Worm (Caenorhabditis elegans): ENCODE measurements around the gene str-243.

str-243 gene

DNA sequence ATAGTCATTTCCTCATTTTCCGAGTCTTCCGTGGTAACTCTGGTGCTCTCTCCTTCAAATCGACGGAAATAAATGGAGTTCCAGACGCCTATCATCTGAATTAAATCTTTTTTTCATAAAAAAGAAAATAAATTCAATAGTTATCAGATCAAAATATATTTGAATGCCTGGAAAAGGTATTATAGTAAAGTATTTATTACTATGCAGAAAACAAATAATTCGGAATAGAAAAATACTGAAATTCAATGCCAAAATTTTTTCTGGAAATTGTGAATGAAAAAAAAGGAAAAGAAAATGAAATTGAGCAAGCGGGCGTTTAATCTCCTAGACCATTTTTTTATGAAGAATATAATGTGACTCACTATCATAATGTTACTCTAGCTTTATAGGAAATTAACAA, 31.1 kb upstream of the str-243 start, which contains the start of gene C38C3.6:
TSS of gene C38C3.6 (minus strand) at position 101 of the 400 bp plus-strand sequence.
- TF ChIP-seq lin-13 (tag; optimal IDR thresholded peaks at IDR 0.05) = no peak
- no peak for TF ChIP-seq unc-62 (GFP tag; optimal IDR thresholded peaks at IDR 0.05)
- no peak for TF ChIP-seq tbx-8 (GFP tag; optimal IDR thresholded peaks at IDR 0.05)
- no peak for TF ChIP-seq ceh-43 (GFP tag; optimal IDR thresholded peaks at IDR 0.05)
- TF ChIP-seq lin-32 (GFP tag; optimal IDR thresholded peaks at IDR 0.05) = no peak
- no peak for TF ChIP-seq nhr-2 (tag; optimal IDR thresholded peaks at IDR 0.05)
- no peak for TF ChIP-seq nhr-12 (tag; optimal IDR thresholded peaks at IDR 0.05)
- no peak for TF ChIP-seq elt-1 (tag; optimal IDR thresholded peaks at IDR 0.05; ENCODE audit: borderline replicate concordance, insufficient read depth)
- TF ChIP-seq flh-1 (GFP tag; optimal IDR thresholded peaks at IDR 0.05) = no peak

- TF ChIP-seq nhr-237 (tag; optimal IDR thresholded peaks at IDR 0.05) (no peak), sptf-1 (tag; optimal IDR thresholded peaks at IDR 0.05) (no peak), mep-1 (tag; optimal IDR thresholded peaks at IDR 0.05) (no peak), lsy-2 (tag; optimal IDR thresholded peaks at IDR 0.05) (no peak), mab-5 (tag; optimal IDR thresholded peaks at IDR 0.05) (no peak), unc-62 (GFP tag; optimal IDR thresholded peaks at IDR 0.05) (no peak), ztf-11 (tag; optimal IDR thresholded peaks at IDR 0.05) (no peak), unc-120 (tag; optimal IDR thresholded peaks at IDR 0.05; ENCODE audit: poor library complexity, severe bottlenecking) (no peak), ces-1 (GFP tag; optimal IDR thresholded peaks at IDR 0.05) (no peak)
Measured at ce11 chrV:1494469-1494868, 28.1 kb upstream of the str-243 start, which contains the start of gene spig-7. spig-7 (plus strand) TSS chrV:1494769.

DNA sequence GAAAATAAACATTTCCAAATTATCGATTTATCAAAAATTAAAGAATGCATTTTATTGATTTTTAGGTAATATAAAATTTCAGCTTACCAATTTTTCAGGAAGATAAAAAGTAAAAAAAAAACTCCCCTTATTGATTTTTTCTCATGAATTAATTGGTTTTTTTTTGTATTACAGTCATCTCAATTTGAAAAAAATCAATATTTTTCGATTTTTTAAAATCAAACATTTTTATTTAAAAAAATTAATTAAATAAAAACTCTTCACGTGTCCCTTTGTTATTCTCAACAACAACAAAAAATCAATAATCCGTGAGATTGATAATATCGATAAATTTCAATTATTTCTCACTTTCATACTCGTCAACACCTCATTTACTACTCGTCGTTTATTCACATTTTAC, 27.3 kb upstream of the str-243 start, which contains the start of gene C38C3.3:
TSS of gene C38C3.3 (plus strand) at position 301 of the 400 bp plus-strand sequence.
- TF ChIP-seq cnd-1 (tag; optimal IDR thresholded peaks at IDR 0.05) (no peak), tbx-8 (GFP tag; optimal IDR thresholded peaks at IDR 0.05) (no peak), unc-62 (GFP tag; optimal IDR thresholded peaks at IDR 0.05) (no peak), flh-1 (GFP tag; optimal IDR thresholded peaks at IDR 0.05) (no peak), mab-5 (tag; optimal IDR thresholded peaks at IDR 0.05) (no peak), lin-13 (tag; optimal IDR thresholded peaks at IDR 0.05) (no peak), elt-3 (tag; optimal IDR thresholded peaks at IDR 0.05) (no peak), mls-2 (tag; optimal IDR thresholded peaks at IDR 0.05) (no peak), nhr-12 (tag; optimal IDR thresholded peaks at IDR 0.05) (no peak), M03D4.4 (tag; optimal IDR thresholded peaks at IDR 0.05) (no peak), nhr-2 (tag; optimal IDR thresholded peaks at IDR 0.05) (no peak), lin-32 (GFP tag; optimal IDR thresholded peaks at IDR 0.05) (no peak), drap-1 (GFP tag; optimal IDR thresholded peaks at IDR 0.05) (no peak), sem-2 (GFP tag; optimal IDR thresholded peaks at IDR 0.05) (no peak), nhr-28 (tag; optimal IDR thresholded peaks at IDR 0.05) (no peak), nhr-237 (tag; optimal IDR thresholded peaks at IDR 0.05) (no peak), mep-1 (tag; optimal IDR thresholded peaks at IDR 0.05) (no peak), ceh-39 (tag; optimal IDR thresholded peaks at IDR 0.05) (no peak), ces-1 (GFP tag; optimal IDR thresholded peaks at IDR 0.05) (no peak)

- TF ChIP-seq cnd-1 (tag; optimal IDR thresholded peaks at IDR 0.05) (no peak), mab-5 (tag; optimal IDR thresholded peaks at IDR 0.05) (no peak), flh-1 (GFP tag; optimal IDR thresholded peaks at IDR 0.05) (no peak), ztf-11 (tag; optimal IDR thresholded peaks at IDR 0.05) (no peak), sptf-1 (tag; optimal IDR thresholded peaks at IDR 0.05) (no peak), nhr-28 (tag; optimal IDR thresholded peaks at IDR 0.05) (no peak), drap-1 (GFP tag; optimal IDR thresholded peaks at IDR 0.05) (no peak), sem-2 (GFP tag; optimal IDR thresholded peaks at IDR 0.05) (no peak), unc-120 (tag; optimal IDR thresholded peaks at IDR 0.05; ENCODE audit: poor library complexity, severe bottlenecking) (no peak)
Measured at ce11 chrV:1495752-1496151, 26.8 kb upstream of the str-243 start.

ce11 chrV:1499140-1499539, 23.4 kb upstream of the str-243 start, which contains the start of gene sru-27:
sru-27 (plus strand) TSS chrV:1499440.
- no peak for TF ChIP-seq unc-120 (tag; optimal IDR thresholded peaks at IDR 0.05; ENCODE audit: poor library complexity, severe bottlenecking)
- no peak for TF ChIP-seq ceh-43 (GFP tag; optimal IDR thresholded peaks at IDR 0.05)
- TF ChIP-seq sem-2 (GFP tag; optimal IDR thresholded peaks at IDR 0.05) = no peak
- no peak for TF ChIP-seq M03D4.4 (tag; optimal IDR thresholded peaks at IDR 0.05)
- no peak for TF ChIP-seq mep-1 (tag; optimal IDR thresholded peaks at IDR 0.05)
- TF ChIP-seq unc-62 (GFP tag; optimal IDR thresholded peaks at IDR 0.05) = no peak
- no peak for TF ChIP-seq lin-13 (tag; optimal IDR thresholded peaks at IDR 0.05)
- TF ChIP-seq ztf-11 (tag; optimal IDR thresholded peaks at IDR 0.05) = no peak
- no peak for TF ChIP-seq nhr-237 (tag; optimal IDR thresholded peaks at IDR 0.05)

DNA sequence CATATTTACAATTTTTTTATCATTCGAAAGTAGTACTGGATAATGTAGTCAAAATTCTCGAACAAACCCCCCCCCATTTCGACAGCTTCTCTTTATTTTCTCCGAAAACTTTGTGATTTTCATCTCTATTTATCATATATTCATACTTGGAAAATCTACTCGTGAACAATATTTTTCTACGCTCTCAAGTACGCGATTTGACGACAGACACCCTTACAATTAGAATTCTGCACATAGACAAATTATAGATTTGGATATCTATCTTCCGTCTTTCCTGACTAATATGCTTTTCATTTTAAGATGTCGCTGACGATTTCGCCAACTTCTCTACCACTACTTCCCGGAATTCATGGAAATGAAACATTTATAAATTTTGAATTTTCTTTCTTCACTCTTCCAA, 16.6 kb upstream of the str-243 start, which contains the start of gene sru-28:
TSS of gene sru-28 (plus strand) at position 301 of the 400 bp plus-strand sequence.
- TF ChIP-seq flh-1 (GFP tag; optimal IDR thresholded peaks at IDR 0.05) (no peak), sem-2 (GFP tag; optimal IDR thresholded peaks at IDR 0.05) (no peak), nhr-76 (tag; optimal IDR thresholded peaks at IDR 0.05) (no peak), unc-39 (tag; optimal IDR thresholded peaks at IDR 0.05) (no peak), unc-62 (GFP tag; optimal IDR thresholded peaks at IDR 0.05) (no peak), unc-120 (tag; optimal IDR thresholded peaks at IDR 0.05; ENCODE audit: poor library complexity, severe bottlenecking) (no peak), sptf-1 (tag; optimal IDR thresholded peaks at IDR 0.05) (no peak), blmp-1 (tag; optimal IDR thresholded peaks at IDR 0.05) (no peak), zip-8 (tag; optimal IDR thresholded peaks at IDR 0.05) (no peak), snpc-4 (tag; optimal IDR thresholded peaks at IDR 0.05) (no peak)

Measured in whole organism, mixed stage, embryonic.